Worm (Caenorhabditis elegans) whole organism, L3 larva: ENCODE data around the gene pals-25.

Experiments used
- R02D3.7 ChIP-seq: fragments of 150-350 bp; optimal IDR thresholded peaks from 2 replicates; lab custom pipeline; 2014; ENCODE audit warnings: missing biosample characterization, missing genetic modification characterization
- aly-2 ChIP-seq: fragments of 150-350 bp; optimal IDR thresholded peaks from 2 replicates; lab custom pipeline; 2014; ENCODE audit warnings: missing biosample characterization, missing genetic modification characterization
- ama-1 ChIP-seq: fragments of 150-350 bp; optimal IDR thresholded peaks from 2 replicates; lab custom pipeline; 2018
- ceh-16 ChIP-seq: sonication (generic microtip); optimal IDR thresholded peaks from 2 replicates; lab custom pipeline; 2017; ENCODE audit warnings: missing biosample characterization, missing genetic modification characterization
- ceh-28 ChIP-seq: fragments of 150-350 bp; optimal IDR thresholded peaks from 2 replicates; lab custom pipeline; 2014; ENCODE audit warnings: missing biosample characterization, missing genetic modification reagents, missing genetic modification characterization
- ceh-82 ChIP-seq: fragments of 150-350 bp; optimal IDR thresholded peaks from 2 replicates; lab custom pipeline; 2014; ENCODE audit warnings: missing biosample characterization, missing genetic modification characterization
- daf-12 ChIP-seq: fragments of 150-350 bp; optimal IDR thresholded peaks from 2 replicates; lab custom pipeline; 2014; ENCODE audit warnings: missing biosample characterization, missing genetic modification reagents, missing genetic modification characterization
- egl-27 ChIP-seq: sonication (generic microtip); optimal IDR thresholded peaks from 4 replicates; lab custom pipeline; 2017; ENCODE audit warnings: missing biosample characterization, missing genetic modification reagents, missing genetic modification characterization
- egl-5 ChIP-seq: fragments of 150-350 bp; optimal IDR thresholded peaks from 2 replicates; lab custom pipeline; 2017; ENCODE audit warnings: missing biosample characterization, missing genetic modification reagents, missing genetic modification characterization, inconsistent platforms
- elt-1 ChIP-seq: fragments of 150-350 bp; optimal IDR thresholded peaks from 2 replicates; lab custom pipeline; 2014; ENCODE audit warnings: missing biosample characterization, missing genetic modification characterization
- elt-2 ChIP-seq: sonication (generic microtip); optimal IDR thresholded peaks from 2 replicates; lab custom pipeline; 2016; ENCODE audit warnings: missing genetic modification reagents, mild to moderate bottlenecking, missing genetic modification characterization, missing compliant biosample characterization
- elt-3 ChIP-seq, 3 experiments: fragments of 150-350 bp in 1 of 3; sonication (generic microtip) in 2 of 3; optimal IDR thresholded peaks; 2 replicates in 2 of 3; 4 replicates in 1 of 3; lab custom pipeline; 2014 to 2017; ENCODE audit warnings: missing biosample characterization in 3 of 3, missing genetic modification characterization in 3 of 3
- eor-1 ChIP-seq, 2 experiments: fragments of 150-350 bp; optimal IDR thresholded peaks; 2 replicates each; lab custom pipeline; 2014 to 2018; ENCODE audit warnings: missing biosample characterization in 2 of 2, missing genetic modification characterization in 2 of 2
- fkh-10 ChIP-seq: sonication (generic microtip); optimal IDR thresholded peaks from 2 replicates; lab custom pipeline; 2017; ENCODE audit warnings: missing biosample characterization, missing genetic modification reagents, missing genetic modification characterization
- fkh-2 ChIP-seq: fragments of 150-350 bp; optimal IDR thresholded peaks from 2 replicates; lab custom pipeline; 2014; ENCODE audit warnings: missing biosample characterization, missing genetic modification reagents, missing genetic modification characterization
- fos-1 ChIP-seq: fragments of 150-350 bp; optimal IDR thresholded peaks from 2 replicates; lab custom pipeline; 2014; ENCODE audit warnings: missing biosample characterization, missing genetic modification characterization
- hmg-11 ChIP-seq: sonication (generic microtip); optimal IDR thresholded peaks from 2 replicates; lab custom pipeline; 2016; ENCODE audit warnings: missing genetic modification characterization, missing compliant biosample characterization
- lin-39 ChIP-seq: fragments of 150-350 bp; optimal IDR thresholded peaks from 2 replicates; lab custom pipeline; 2018; ENCODE audit warnings: missing biosample characterization, missing genetic modification reagents, missing genetic modification characterization
- mdl-1 ChIP-seq: fragments of 150-350 bp; optimal IDR thresholded peaks from 2 replicates; lab custom pipeline; 2014; ENCODE audit warnings: missing biosample characterization, missing genetic modification characterization
- mml-1 ChIP-seq: fragments of 150-350 bp; sonication (generic microtip); optimal IDR thresholded peaks from 3 replicates; lab custom pipeline; 2014; ENCODE audit warnings: missing biosample characterization, missing genetic modification characterization
- nfya-1 ChIP-seq: sonication (generic microtip); optimal IDR thresholded peaks from 2 replicates; lab custom pipeline; 2017; ENCODE audit warnings: missing genetic modification characterization, mild to moderate bottlenecking, missing compliant biosample characterization, antibody characterized with exemption, moderate library complexity; ENCODE audit not compliant: insufficient read depth
- nhr-23 ChIP-seq: fragments of 150-350 bp; optimal IDR thresholded peaks from 2 replicates; lab custom pipeline; 2014; ENCODE audit warnings: missing biosample characterization, missing genetic modification reagents, missing genetic modification characterization
- nhr-237 ChIP-seq: fragments of 150-350 bp; optimal IDR thresholded peaks from 2 replicates; lab custom pipeline; 2014; ENCODE audit warnings: missing biosample characterization, missing genetic modification characterization
- nhr-28 ChIP-seq: fragments of 150-350 bp; optimal IDR thresholded peaks from 2 replicates; lab custom pipeline; 2014; ENCODE audit warnings: missing biosample characterization, missing genetic modification characterization
- nhr-43 ChIP-seq: sonication (generic microtip); optimal IDR thresholded peaks from 2 replicates; lab custom pipeline; 2016; ENCODE audit warnings: mild to moderate bottlenecking, missing genetic modification characterization, missing compliant biosample characterization; ENCODE audit not compliant: poor library complexity, severe bottlenecking
- nhr-67 ChIP-seq: fragments of 150-350 bp; optimal IDR thresholded peaks from 2 replicates; lab custom pipeline; 2014; ENCODE audit warnings: missing biosample characterization, missing genetic modification characterization
- nhr-76 ChIP-seq: fragments of 150-350 bp; sonication (generic microtip); optimal IDR thresholded peaks from 5 replicates; lab custom pipeline; 2014; ENCODE audit warnings: missing biosample characterization, missing genetic modification characterization
- nhr-77 ChIP-seq: fragments of 150-350 bp; optimal IDR thresholded peaks from 2 replicates; lab custom pipeline; 2014; ENCODE audit warnings: missing biosample characterization, missing genetic modification characterization
- pha-4 ChIP-seq: fragments of 150-350 bp; optimal IDR thresholded peaks from 2 replicates; lab custom pipeline; 2014; ENCODE audit warnings: missing biosample characterization, missing genetic modification reagents, missing genetic modification characterization
- pqm-1 ChIP-seq: fragments of 150-350 bp; optimal IDR thresholded peaks from 2 replicates; lab custom pipeline; 2017; ENCODE audit warnings: missing biosample characterization, missing genetic modification characterization, inconsistent platforms
- sea-2 ChIP-seq: fragments of 150-350 bp; sonication (generic microtip); optimal IDR thresholded peaks from 4 replicates; lab custom pipeline; 2014; ENCODE audit warnings: missing biosample characterization, missing genetic modification reagents, missing genetic modification characterization
- skn-1 ChIP-seq: fragments of 150-350 bp; optimal IDR thresholded peaks from 2 replicates; lab custom pipeline; 2014; ENCODE audit warnings: missing biosample characterization, missing genetic modification characterization
- snpc-4 ChIP-seq: fragments of 150-350 bp; optimal IDR thresholded peaks from 2 replicates; lab custom pipeline; 2014; ENCODE audit warnings: missing biosample characterization, missing genetic modification characterization
- tbx-2 ChIP-seq: sonication (generic microtip); optimal IDR thresholded peaks from 2 replicates; lab custom pipeline; 2016; ENCODE audit warnings: mild to moderate bottlenecking, missing genetic modification characterization, missing compliant biosample characterization
- unc-62 ChIP-seq: fragments of 150-350 bp; sonication (generic microtip); optimal IDR thresholded peaks from 4 replicates; lab custom pipeline; 2014; ENCODE audit warnings: missing biosample characterization, missing genetic modification reagents, missing genetic modification characterization
- zag-1 ChIP-seq: fragments of 150-350 bp; optimal IDR thresholded peaks from 2 replicates; lab custom pipeline; 2014; ENCODE audit warnings: missing biosample characterization, missing genetic modification characterization
- ztf-4 ChIP-seq: fragments of 150-350 bp; optimal IDR thresholded peaks from 2 replicates; lab custom pipeline; 2014; ENCODE audit warnings: missing biosample characterization, missing genetic modification characterization

Gene pals-25

DNA sequence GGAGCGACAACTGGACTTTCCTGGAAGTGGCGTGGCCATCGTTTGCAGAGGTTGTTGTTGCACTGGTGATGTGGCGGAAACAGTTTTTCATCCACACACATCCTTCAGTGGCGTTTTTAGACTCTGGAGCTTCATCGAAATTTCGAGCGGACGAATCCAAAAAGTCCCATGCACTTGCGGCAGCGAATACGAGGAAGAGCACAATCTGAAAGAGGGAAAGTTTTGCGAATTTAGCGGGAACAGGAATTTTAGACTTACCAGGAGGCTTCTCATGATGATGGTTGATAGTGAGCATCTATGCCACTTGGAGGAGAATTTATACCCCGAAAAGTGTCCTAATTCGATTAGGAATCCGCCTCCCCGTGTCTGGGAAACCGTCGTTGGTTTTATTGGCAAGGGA lies 43.4 kb downstream of the pals-25 start, which contains the start of gene F40G9.14:
Gene F40G9.14, minus strand, starts transcription at position 101 of the 400 bp plus-strand sequence.
- TF ChIP-seq fkh-10 (GFP tag; lab: Kevin White, UChicago) (no peak), elt-2 (no peak), nhr-43 (tag; lab: Kevin White, UChicago) (no peak), pqm-1 (tag; lab: Kevin White, UChicago) (no peak), ceh-28 (no peak), eor-1 (tag; optimal IDR thresholded peaks at IDR 0.05; lab: Kevin White, UChicago) (no peak), daf-12 (tag; lab: Kevin White, UChicago) (no peak), ama-1 (lab: Kevin White, UChicago) (no peak), fos-1 (tag; lab: Kevin White, UChicago) (no peak), R02D3.7 (no peak), unc-62 (no peak), nfya-1 (tag; lab: Kevin White, UChicago) (no peak), pha-4 (no peak), fkh-2 (tag; lab: Kevin White, UChicago) (no peak), tbx-2 (no peak), nhr-77 (tag; lab: Kevin White, UChicago) (no peak), nhr-23 (tag; lab: Kevin White, UChicago) (no peak), aly-2 (tag; lab: Kevin White, UChicago) (no peak), mml-1 (tag; lab: Kevin White, UChicago) (no peak)

DNA sequence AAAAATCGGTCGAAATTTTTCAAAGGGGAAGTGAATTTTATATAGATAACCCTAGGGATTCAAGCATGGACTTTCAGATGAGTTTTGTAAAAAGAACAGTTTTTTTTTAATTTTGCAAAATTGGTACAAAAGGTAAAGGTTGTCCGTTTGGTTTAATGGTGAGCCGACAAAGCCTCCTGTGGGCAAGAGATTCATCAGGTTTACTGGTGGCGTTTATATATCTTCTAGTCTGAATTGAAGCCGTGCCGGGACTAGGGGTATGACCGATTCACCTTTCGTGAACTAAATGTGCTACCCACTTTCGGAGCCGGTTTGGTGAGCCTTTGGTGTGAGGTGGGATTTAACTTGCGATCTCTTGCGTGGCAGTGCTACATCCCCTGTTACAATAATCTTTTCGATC lies 43.8 kb downstream of the pals-25 start:
- TF ChIP-seq nhr-76 (tag; lab: Kevin White, UChicago) (no peak), skn-1 (no peak), ztf-4 (tag; lab: Kevin White, UChicago) (no peak), nhr-237 (tag; lab: Kevin White, UChicago) (no peak), nhr-28 (tag; lab: Kevin White, UChicago) (no peak), snpc-4 (no peak), pha-4 (no peak), ceh-28 (no peak), elt-3 (tag; optimal IDR thresholded peaks at IDR 0.05; lab: Kevin White, UChicago) (no peak), fkh-10 (GFP tag; lab: Kevin White, UChicago) (no peak), elt-1 (tag; lab: Kevin White, UChicago) (no peak), fos-1 (tag; lab: Kevin White, UChicago) (no peak)

DNA sequence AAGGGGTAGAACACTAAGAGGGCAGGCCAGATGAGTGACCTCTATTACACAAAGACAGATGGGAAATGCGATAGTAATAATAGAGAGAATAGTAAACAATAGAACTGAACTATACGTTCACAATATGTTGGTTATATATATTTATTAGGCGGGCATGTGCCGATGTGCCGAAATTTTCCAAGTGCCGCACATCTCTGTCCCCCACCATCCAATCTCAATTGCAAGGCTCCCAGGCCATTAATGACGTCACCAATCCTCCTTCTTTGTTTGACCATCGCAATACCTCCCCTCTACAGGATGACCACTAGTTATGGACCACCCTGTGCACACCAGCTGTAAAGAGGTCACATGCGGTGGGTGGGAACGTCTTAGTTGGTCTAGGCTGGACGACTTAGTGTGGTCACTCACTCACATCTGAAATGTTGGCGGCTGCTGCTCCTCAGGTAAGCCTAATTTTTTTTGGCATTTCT lies 44.9 kb downstream of the pals-25 start, which contains the start of gene F40G9.6:
Gene F40G9.6, plus strand, starts transcription at position 420 of the 470 bp plus-strand sequence.
- TF ChIP-seq egl-5 (tag; lab: Kevin White, UChicago), result no peak
- TF ChIP-seq, all 47 proteins: peak for 0

DNA sequence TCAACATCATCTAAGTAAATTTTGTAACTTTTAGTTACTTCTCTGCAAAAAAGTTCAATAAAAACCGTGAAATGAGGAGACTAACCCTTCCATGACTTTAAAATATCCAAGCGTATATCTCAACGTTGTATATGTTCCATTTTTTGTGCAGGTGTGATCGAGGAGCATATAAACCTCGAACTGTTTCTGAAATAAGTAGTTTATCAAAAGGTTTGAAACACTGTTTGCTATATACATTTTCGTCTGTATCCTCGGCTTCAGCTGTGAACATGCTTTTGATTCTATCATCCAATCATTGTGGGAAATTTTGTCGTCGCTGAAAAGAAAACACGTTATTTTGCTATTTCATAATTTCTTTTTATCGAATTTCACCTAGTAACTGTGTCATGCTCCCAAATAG lies 46.7 kb downstream of the pals-25 start, which contains the start of gene F40G9.5:
Gene F40G9.5, plus strand, starts transcription at position 301 of the 400 bp plus-strand sequence.
- TF ChIP-seq skn-1 (no peak), nhr-237 (tag; lab: Kevin White, UChicago) (no peak), hmg-11 (tag; lab: Kevin White, UChicago) (no peak), egl-27 (tag; lab: Kevin White, UChicago) (no peak), ceh-16 (no peak), sea-2 (no peak)

DNA sequence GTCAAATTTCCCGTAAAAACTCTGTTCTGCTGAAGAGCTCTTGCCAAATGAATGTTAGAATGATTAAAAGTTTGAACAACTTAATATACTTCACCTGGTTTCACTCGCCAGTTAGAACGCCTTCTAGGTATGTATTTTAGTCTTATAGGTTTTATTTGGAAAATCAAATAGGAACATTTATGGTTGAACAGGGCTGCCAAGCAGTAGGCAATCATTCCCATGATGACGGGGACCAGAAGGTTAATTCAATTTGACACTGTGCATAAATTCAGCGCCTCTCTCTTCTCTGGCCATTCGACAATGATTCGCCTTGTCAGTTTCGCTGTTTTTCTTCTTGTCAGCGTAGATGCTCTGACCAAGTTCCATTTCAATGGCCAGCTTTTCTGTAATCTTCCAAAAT lies 47.8 kb downstream of the pals-25 start, which contains the start of gene F40G9.15:
Gene F40G9.15, plus strand, starts transcription at position 301 of the 400 bp plus-strand sequence.
- no peak for TF ChIP-seq ceh-28
- no peak for TF ChIP-seq zag-1 (tag; lab: Kevin White, UChicago)
- TF ChIP-seq elt-1 (tag; lab: Kevin White, UChicago), result no peak
- no peak for TF ChIP-seq egl-27 (tag; lab: Kevin White, UChicago)
- no peak for TF ChIP-seq R02D3.7
- TF ChIP-seq elt-2, result no peak
- TF ChIP-seq nhr-67 (tag; lab: Kevin White, UChicago), result no peak
- TF ChIP-seq nhr-77 (tag; lab: Kevin White, UChicago), result no peak
- TF ChIP-seq lin-39, result no peak
- TF ChIP-seq ceh-82, result no peak
- TF ChIP-seq mdl-1 (tag; lab: Kevin White, UChicago), result no peak
- no peak for TF ChIP-seq snpc-4
